Fruit fly (Drosophila melanogaster) whole organism, embryonic: ENCODE results near the gene Vps39.

Experiments
- ATbp ChIP-seq: fragments of 200-800 bp; sonication (Bioruptor generic); optimal IDR thresholded peaks from 2 replicates; lab custom pipeline; 2017; ENCODE audit warnings: missing biosample characterization, mild to moderate bottlenecking, missing genetic modification characterization, missing genetic modification reagents
- Ada2b ChIP-seq: fragments of 200-800 bp; sonication (Bioruptor generic); IDR thresholded peaks from 2 replicates; pipeline ENCODE4 v1.3.6; 2022; ENCODE audit warnings: missing biosample characterization, missing genetic modification characterization
- Blimp-1 ChIP-seq: fragments of 200-800 bp; sonication (Bioruptor generic); optimal IDR thresholded peaks from 3 replicates; lab custom pipeline; 2018; ENCODE audit warnings: missing biosample characterization, missing genetic modification characterization, mild to moderate bottlenecking, moderate library complexity, missing genetic modification reagents
- CG11085 ChIP-seq: fragments of 200-800 bp; sonication (Bioruptor generic); IDR thresholded peaks from 2 replicates; pipeline ENCODE4 v1.3.6; 2022; ENCODE audit warnings: missing biosample characterization, missing genetic modification characterization
- CG12659 ChIP-seq: fragments of 200-800 bp; sonication (Bioruptor generic); optimal IDR thresholded peaks from 3 replicates; lab custom pipeline; 2017; ENCODE audit warnings: mild to moderate bottlenecking, missing biosample characterization, missing genetic modification reagents, missing genetic modification characterization
- CG12744 ChIP-seq: fragments of 200-800 bp; sonication (Bioruptor generic); optimal IDR thresholded peaks from 2 replicates; lab custom pipeline; 2016; ENCODE audit warnings: missing biosample characterization, missing genetic modification characterization
- CG13123 ChIP-seq: fragments of 200-800 bp; sonication (Bioruptor generic); optimal IDR thresholded peaks from 2 replicates; lab custom pipeline; 2016; ENCODE audit warnings: missing biosample characterization, missing genetic modification characterization
- CG14860 ChIP-seq: fragments of 200-800 bp; sonication (Bioruptor generic); IDR thresholded peaks from 3 replicates; pipeline ENCODE4 v1.3.6; 2022; ENCODE audit warnings: missing biosample characterization, missing genetic modification characterization; ENCODE audit not compliant: partially characterized antibody
- CG16813 ChIP-seq: fragments of 200-800 bp; sonication (Bioruptor generic); IDR thresholded peaks from 3 replicates; pipeline ENCODE4 v1.3.6; 2022; ENCODE audit warnings: missing biosample characterization, missing genetic modification characterization; ENCODE audit not compliant: partially characterized antibody
- CG16863 ChIP-seq: fragments of 200-800 bp; sonication (Bioruptor generic); optimal IDR thresholded peaks from 3 replicates; lab custom pipeline; 2016; ENCODE audit warnings: missing biosample characterization, missing genetic modification characterization
- CG18011 ChIP-seq: fragments of 200-800 bp; sonication (Bioruptor generic); optimal IDR thresholded peaks from 2 replicates; lab custom pipeline; 2017; ENCODE audit warnings: missing biosample characterization, missing genetic modification characterization, mild to moderate bottlenecking, moderate library complexity, missing genotype
- CG18476 ChIP-seq: fragments of 200-800 bp; sonication (Bioruptor generic); optimal IDR thresholded peaks from 2 replicates; lab custom pipeline; 2016; ENCODE audit warnings: missing biosample characterization, mild to moderate bottlenecking, missing genetic modification characterization
- CG18599 ChIP-seq: fragments of 200-800 bp; sonication (Bioruptor generic); optimal IDR thresholded peaks from 3 replicates; lab custom pipeline; 2017; ENCODE audit warnings: missing biosample characterization, missing genetic modification characterization, mild to moderate bottlenecking, moderate library complexity, missing genetic modification reagents
- CG18764 ChIP-seq: fragments of 200-800 bp; sonication (Bioruptor generic); optimal IDR thresholded peaks from 3 replicates; lab custom pipeline; 2016; ENCODE audit warnings: missing biosample characterization, missing genetic modification characterization
- CG2116 ChIP-seq: fragments of 200-800 bp; sonication (Bioruptor generic); optimal IDR thresholded peaks from 3 replicates; lab custom pipeline; 2018; ENCODE audit warnings: missing biosample characterization, mild to moderate bottlenecking, missing genetic modification characterization
- CG3065 ChIP-seq: fragments of 200-800 bp; sonication (Bioruptor generic); optimal IDR thresholded peaks from 2 replicates; lab custom pipeline; 2016; ENCODE audit warnings: missing biosample characterization, missing genetic modification characterization
- CG32767 ChIP-seq: fragments of 200-800 bp; sonication (Bioruptor generic); IDR thresholded peaks from 2 replicates; pipeline ENCODE4 v1.3.6; 2022; ENCODE audit warnings: missing biosample characterization, missing genetic modification characterization
- CG32772 ChIP-seq: fragments of 200-800 bp; sonication (Bioruptor generic); IDR thresholded peaks from 2 replicates; pipeline ENCODE4 v1.3.6; 2022; ENCODE audit warnings: missing biosample characterization, missing genetic modification characterization
- CG4707 ChIP-seq: fragments of 200-800 bp; sonication (Bioruptor generic); optimal IDR thresholded peaks from 2 replicates; lab custom pipeline; 2018; ENCODE audit warnings: missing biosample characterization, mild to moderate bottlenecking, missing genetic modification characterization, moderate library complexity
- CG5953 ChIP-seq: fragments of 200-800 bp; sonication (Bioruptor generic); IDR thresholded peaks from 2 replicates; pipeline ENCODE4 v1.3.6; 2022; ENCODE audit warnings: missing biosample characterization, missing genetic modification characterization
- CG6683 ChIP-seq: fragments of 200-800 bp; sonication (Bioruptor generic); optimal IDR thresholded peaks from 2 replicates; lab custom pipeline; 2017; ENCODE audit warnings: missing biosample characterization, mild to moderate bottlenecking, missing genetic modification characterization, missing genetic modification reagents
- CG7987 ChIP-seq: fragments of 200-800 bp; sonication (Bioruptor generic); optimal IDR thresholded peaks from 2 replicates; lab custom pipeline; 2018; ENCODE audit warnings: missing biosample characterization, mild to moderate bottlenecking, missing genetic modification characterization, moderate library complexity
- CG8924 ChIP-seq: fragments of 200-800 bp; optimal IDR thresholded peaks from 3 replicates; lab custom pipeline; 2019; ENCODE audit warnings: missing biosample characterization, mild to moderate bottlenecking, missing genetic modification characterization, moderate library complexity
- CG9876 ChIP-seq: fragments of 200-800 bp; sonication (Bioruptor generic); optimal IDR thresholded peaks from 2 replicates; lab custom pipeline; 2016; ENCODE audit warnings: missing biosample characterization, missing genetic modification characterization
- E2f2 ChIP-seq: fragments of 200-800 bp; sonication (Bioruptor generic); IDR thresholded peaks from 2 replicates; pipeline ENCODE4 v1.3.6; 2022; ENCODE audit warnings: missing biosample characterization, missing genetic modification characterization
- Lhr ChIP-seq: fragments of 200-800 bp; sonication (Bioruptor generic); optimal IDR thresholded peaks from 3 replicates; lab custom pipeline; 2017; ENCODE audit warnings: mild to moderate bottlenecking, missing biosample characterization, missing genetic modification reagents, missing genetic modification characterization
- Myb ChIP-seq: fragments of 200-800 bp; sonication (Bioruptor generic); optimal IDR thresholded peaks from 2 replicates; lab custom pipeline; 2016; ENCODE audit warnings: missing biosample characterization, missing genetic modification characterization
- Nf-YB ChIP-seq: fragments of 200-800 bp; sonication (Bioruptor generic); optimal IDR thresholded peaks from 3 replicates; lab custom pipeline; 2019; ENCODE audit warnings: missing biosample characterization, mild to moderate bottlenecking, missing genetic modification characterization, moderate library complexity
- Opbp ChIP-seq: fragments of 200-800 bp; sonication (Bioruptor generic); IDR thresholded peaks from 3 replicates; pipeline ENCODE4 v1.3.6; 2022; ENCODE audit warnings: missing biosample characterization, missing genetic modification characterization; ENCODE audit not compliant: partially characterized antibody
- Scr ChIP-seq: fragments of 200-800 bp; sonication (Bioruptor generic); IDR thresholded peaks from 2 replicates; pipeline ENCODE4 v1.3.6; 2022; ENCODE audit warnings: missing biosample characterization, missing genetic modification characterization; ENCODE audit not compliant: partially characterized antibody
- Six4 ChIP-seq: fragments of 200-800 bp; sonication (Bioruptor generic); optimal IDR thresholded peaks from 2 replicates; lab custom pipeline; 2016; ENCODE audit warnings: missing biosample characterization, missing genetic modification characterization
- Xrp1 ChIP-seq: fragments of 200-800 bp; sonication (Bioruptor generic); IDR thresholded peaks from 2 replicates; pipeline ENCODE4 v1.3.6; 2022; ENCODE audit warnings: missing biosample characterization, missing genetic modification characterization
- al ChIP-seq: fragments of 200-800 bp; sonication (Bioruptor generic); IDR thresholded peaks from 2 replicates; pipeline ENCODE4 v1.3.6; 2022; ENCODE audit warnings: missing biosample characterization, missing genetic modification characterization
- ase ChIP-seq: fragments of 200-800 bp; sonication (Bioruptor generic); IDR thresholded peaks from 3 replicates; pipeline ENCODE4 v1.3.6; 2022; ENCODE audit warnings: missing biosample characterization, missing genetic modification characterization
- btn ChIP-seq: fragments of 200-800 bp; sonication (Bioruptor generic); optimal IDR thresholded peaks from 2 replicates; lab custom pipeline; 2016; ENCODE audit warnings: missing biosample characterization, missing genetic modification characterization
- corto ChIP-seq: fragments of 200-800 bp; sonication (Bioruptor generic); optimal IDR thresholded peaks from 2 replicates; lab custom pipeline; 2016; ENCODE audit warnings: missing biosample characterization, mild to moderate bottlenecking, missing genetic modification characterization, moderate library complexity
- esg ChIP-seq: fragments of 200-800 bp; sonication (Bioruptor generic); conservative IDR thresholded peaks from 2 replicates; pipeline ENCODE4 v1.3.6; 2022; ENCODE audit warnings: missing biosample characterization, missing genetic modification characterization
- nerfin-2 ChIP-seq: fragments of 200-800 bp; sonication (Bioruptor generic); IDR thresholded peaks from 2 replicates; pipeline ENCODE4 v1.3.6; 2022; ENCODE audit warnings: missing biosample characterization, missing genetic modification characterization; ENCODE audit not compliant: partially characterized antibody
- pb ChIP-seq: fragments of 200-800 bp; sonication (Bioruptor generic); optimal IDR thresholded peaks from 3 replicates; lab custom pipeline; 2016; ENCODE audit warnings: missing biosample characterization, missing genetic modification characterization
- pnt ChIP-seq: fragments of 200-800 bp; sonication (Bioruptor generic); optimal IDR thresholded peaks from 3 replicates; lab custom pipeline; 2016; ENCODE audit warnings: missing biosample characterization, missing genetic modification characterization
- ranshi ChIP-seq: fragments of 200-800 bp; sonication (Bioruptor generic); IDR thresholded peaks from 2 replicates; pipeline ENCODE4 v1.3.6; 2022; ENCODE audit warnings: missing biosample characterization, missing genetic modification characterization
- sens-2 ChIP-seq: fragments of 200-800 bp; sonication (Bioruptor generic); IDR thresholded peaks from 2 replicates; pipeline ENCODE4 v1.3.6; 2022; ENCODE audit warnings: missing biosample characterization, missing genetic modification characterization
- seq ChIP-seq: fragments of 200-800 bp; sonication (Bioruptor generic); IDR thresholded peaks from 2 replicates; pipeline ENCODE4 v1.3.6; 2022; ENCODE audit warnings: missing biosample characterization, missing genetic modification characterization
- so ChIP-seq: fragments of 200-800 bp; sonication (Bioruptor generic); IDR thresholded peaks from 3 replicates; pipeline ENCODE4 v1.3.6; 2022; ENCODE audit warnings: missing biosample characterization, missing genetic modification characterization
- tio ChIP-seq: fragments of 200-800 bp; sonication (Bioruptor generic); optimal IDR thresholded peaks from 2 replicates; lab custom pipeline; 2017; ENCODE audit warnings: missing biosample characterization, missing genetic modification characterization, inconsistent platforms
- tll ChIP-seq, 2 experiments: fragments of 200-800 bp in 1 of 2; fragments of >200 bp in 1 of 2; sonication (Bioruptor generic) in 1 of 2; optimal IDR thresholded peaks; 2 replicates each; lab custom pipeline; 2017 to 2019; ENCODE audit warnings: missing biosample characterization in 2 of 2, missing genetic modification characterization in 2 of 2, mild to moderate bottlenecking in 1 of 2, moderate library complexity in 1 of 2
- toy ChIP-seq: fragments of 200-800 bp; sonication (Bioruptor generic); IDR thresholded peaks from 2 replicates; pipeline ENCODE4 v1.3.6; 2022; ENCODE audit warnings: missing biosample characterization, missing genetic modification characterization
- tup ChIP-seq: fragments of 200-800 bp; sonication (Bioruptor generic); optimal IDR thresholded peaks from 2 replicates; lab custom pipeline; 2016; ENCODE audit warnings: missing biosample characterization, mild to moderate bottlenecking, missing genetic modification characterization, moderate library complexity
- vnd ChIP-seq: fragments of 200-800 bp; sonication (Bioruptor generic); IDR thresholded peaks from 3 replicates; pipeline ENCODE4 v1.3.6; 2022; ENCODE audit warnings: missing biosample characterization, missing genetic modification characterization; ENCODE audit not compliant: partially characterized antibody
- zf30C ChIP-seq: fragments of 200-800 bp; sonication (Bioruptor generic); optimal IDR thresholded peaks from 3 replicates; lab custom pipeline; 2018; ENCODE audit warnings: missing biosample characterization, mild to moderate bottlenecking, missing genetic modification characterization

Gene Vps39

dm6 chr3R:18223434-18223833 lies 50.8 kb downstream of the Vps39 start, which contains the start of the genes mTerf5 and Non3:
TSS of gene mTerf5 (minus strand) at chr3R:18223682.
TSS of gene Non3 (plus strand) at chr3R:18223722.
- TF ChIP-seq Blimp-1, result peak; percentile 54
- TF ChIP-seq Opbp (GFP tag; lab: Robert Waterston, UW), result peak; percentile 82
- TF ChIP-seq CG13123 (GFP tag; lab: Kevin White, UChicago), result peak; percentile 38
- no peak for TF ChIP-seq CG4707 (GFP tag; lab: Kevin White, UChicago)
- TF ChIP-seq CG32767 (GFP tag; lab: Robert Waterston, UW), result peak; percentile 61
- TF ChIP-seq so (GFP tag; lab: Robert Waterston, UW), result no peak
- peak; percentile 94 for TF ChIP-seq Scr
- no peak for TF ChIP-seq sens-2
- TF ChIP-seq toy (GFP tag; lab: Robert Waterston, UW), result no peak
- no peak for TF ChIP-seq CG5953 (GFP tag; lab: Robert Waterston, UW)
- peak; percentile 6 for TF ChIP-seq CG18011 (GFP tag; lab: Kevin White, UChicago)
- TF ChIP-seq esg (GFP tag; lab: Robert Waterston, UW), result peak; percentile 55
- peak; percentile 44 for TF ChIP-seq CG16863 (GFP tag; lab: Kevin White, UChicago)
- TF ChIP-seq E2f2, result peak; percentile 56; the same call in 1 of the 2 replicates
- 0 out of 2 replicates have a peak, but pooled peaks have one; percentile 22 for TF ChIP-seq al
- peak; percentile 72 for TF ChIP-seq nerfin-2 (GFP tag; lab: Robert Waterston, UW)
- TF ChIP-seq CG9876, result no peak
- 0 out of 3 replicates have a peak, but pooled peaks have one; percentile 30 for TF ChIP-seq ase (GFP tag; lab: Robert Waterston, UW)
- TF ChIP-seq CG18764 (GFP tag; lab: Kevin White, UChicago), result peak; percentile 47
- TF ChIP-seq corto, result no peak
- TF ChIP-seq CG3065, result peak; percentile 21
- TF ChIP-seq tup (GFP tag; lab: Kevin White, UChicago), result no peak
- peak; percentile 51 for TF ChIP-seq Six4 (GFP tag; lab: Kevin White, UChicago)
- TF ChIP-seq Ada2b (GFP tag; lab: Robert Waterston, UW), result peak; percentile 58
- TF ChIP-seq ATbp (GFP tag; lab: Kevin White, UChicago), result peak; percentile 28
- TF ChIP-seq zf30C (GFP tag; lab: Kevin White, UChicago), result peak; percentile 7
- TF ChIP-seq CG16813 (GFP tag; lab: Robert Waterston, UW), result peak; percentile 89
- peak; percentile 75 for TF ChIP-seq CG12659 (GFP tag; lab: Kevin White, UChicago)
- TF ChIP-seq CG11085 (GFP tag; lab: Robert Waterston, UW), result no peak
- TF ChIP-seq tio (GFP tag; lab: Kevin White, UChicago), result no peak
- peak; percentile 18 for TF ChIP-seq Myb (GFP tag; lab: Kevin White, UChicago)
- TF ChIP-seq CG12744 (GFP tag; lab: Kevin White, UChicago), result no peak
- TF ChIP-seq CG2116, result peak; percentile 88
- TF ChIP-seq CG8924, result peak; percentile 75
- TF ChIP-seq seq (GFP tag; lab: Robert Waterston, UW), result no peak
- peak; percentile 73 for TF ChIP-seq Xrp1 (GFP tag; lab: Robert Waterston, UW)
- TF ChIP-seq tll (GFP tag; optimal IDR thresholded peaks at IDR 0.05; lab: Kevin White, UChicago), result no peak
- peak; percentile 86 for TF ChIP-seq vnd (GFP tag; lab: Robert Waterston, UW)
- TF ChIP-seq CG18476 (GFP tag; lab: Kevin White, UChicago), result peak; percentile 10
- TF ChIP-seq CG7987 (GFP tag; lab: Kevin White, UChicago), result peak; percentile 9
- peak; percentile 29 for TF ChIP-seq Nf-YB (GFP tag; lab: Kevin White, UChicago)
- no peak for TF ChIP-seq btn (GFP tag; lab: Kevin White, UChicago)
- peak; percentile 63 for TF ChIP-seq CG18599 (GFP tag; lab: Kevin White, UChicago)
- peak; percentile 81 for TF ChIP-seq CG14860 (GFP tag; lab: Robert Waterston, UW)
- TF ChIP-seq CG6683 (GFP tag; lab: Kevin White, UChicago), result peak; percentile 40
- 0 out of 2 replicates have a peak, but pooled peaks have one; percentile 40 for TF ChIP-seq ranshi
- peak; percentile 14 for TF ChIP-seq pb (GFP tag; lab: Kevin White, UChicago)
- TF ChIP-seq Lhr, result peak; percentile 15
- no peak for TF ChIP-seq pnt (GFP tag; lab: Kevin White, UChicago)
- 0 out of 2 replicates have a peak, but pooled peaks have one; percentile 15 for TF ChIP-seq CG32772 (GFP tag; lab: Robert Waterston, UW)
